Worm (Caenorhabditis elegans): ENCODE measurements around the gene F40H3.3.

DNA sequence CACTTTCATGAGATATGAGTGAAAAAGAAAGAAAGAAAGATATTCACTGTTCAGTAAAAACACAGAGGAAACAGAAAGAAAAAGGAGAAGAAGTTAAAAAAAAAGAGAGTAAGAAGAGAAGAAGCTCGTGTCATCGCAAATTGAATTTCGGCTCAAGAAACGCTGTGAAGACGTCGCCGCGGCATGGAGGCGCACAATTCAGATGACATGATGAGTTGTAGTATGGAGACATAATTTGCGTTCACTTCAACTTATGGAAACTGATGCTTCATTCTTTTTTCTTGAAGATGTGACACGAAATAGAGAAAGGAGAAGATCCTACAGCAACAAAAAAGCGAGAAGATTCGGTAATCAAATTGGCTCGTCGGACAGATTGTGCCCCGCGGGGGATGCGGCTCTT lies 22.9 kb upstream of the F40H3.3 start:
- TF ChIP-seq zag-1 (tag; optimal IDR thresholded peaks at IDR 0.05) (peak; percentile 14), snpc-4 (tag; optimal IDR thresholded peaks at IDR 0.05) (no peak), nhr-129 (tag; optimal IDR thresholded peaks at IDR 0.05) (no peak), mbf-1 (tag; optimal IDR thresholded peaks at IDR 0.05) (no peak), peb-1 (tag; optimal IDR thresholded peaks at IDR 0.05) (no peak), mab-5 (tag; optimal IDR thresholded peaks at IDR 0.05) (no peak), nhr-12 (tag; optimal IDR thresholded peaks at IDR 0.05) (no peak), sem-4 (tag; optimal IDR thresholded peaks at IDR 0.05) (no peak), unc-62 (GFP tag; optimal IDR thresholded peaks at IDR 0.05) (no peak), aly-2 (tag; optimal IDR thresholded peaks at IDR 0.05) (no peak), lsy-2 (tag; optimal IDR thresholded peaks at IDR 0.05) (peak in 1 of 2 experiments; percentile 21)
